Worm (Caenorhabditis elegans) whole organism, L2 larva: ENCODE data around the gene C05E11.2.
"Not testable (repeated sequence)": the region's sequence is repeated elsewhere in the genome, so short reads cannot be mapped to it uniquely, and the experiment has no call there.

ENCODE experiments used
- C34F6.9 ChIP-seq: fragments of 150-350 bp; optimal IDR thresholded peaks from 2 replicates; lab custom pipeline; 2014; ENCODE audit warnings: missing biosample characterization, missing genetic modification characterization
- F13H6.1 ChIP-seq: sonication (generic microtip); optimal IDR thresholded peaks from 2 replicates; lab custom pipeline; 2016; ENCODE audit warnings: missing genetic modification characterization, missing compliant biosample characterization
- R02D3.7 ChIP-seq: fragments of 150-350 bp; optimal IDR thresholded peaks from 2 replicates; lab custom pipeline; 2014; ENCODE audit warnings: missing biosample characterization, missing genetic modification characterization
- Y55F3AM.14 ChIP-seq: fragments of 200-800 bp; sonication (Bioruptor generic); optimal IDR thresholded peaks from 2 replicates; lab custom pipeline; 2018; ENCODE audit warnings: mild to moderate bottlenecking, missing genetic modification characterization, missing compliant biosample characterization
- ZK546.5 ChIP-seq: sonication (generic microtip); optimal IDR thresholded peaks from 2 replicates; lab custom pipeline; 2017; ENCODE audit warnings: missing biosample characterization, missing genetic modification characterization
- aly-2 ChIP-seq: fragments of 150-350 bp; optimal IDR thresholded peaks from 2 replicates; lab custom pipeline; 2014; ENCODE audit warnings: missing biosample characterization, missing genetic modification characterization
- ama-1 ChIP-seq: fragments of 150-350 bp; optimal IDR thresholded peaks from 2 replicates; lab custom pipeline; 2018; ENCODE audit warnings: inconsistent platforms
- blmp-1 ChIP-seq: sonication (generic microtip); optimal IDR thresholded peaks from 2 replicates; lab custom pipeline; 2017; ENCODE audit warnings: missing genetic modification characterization, mild to moderate bottlenecking, missing compliant biosample characterization, antibody characterized with exemption, moderate library complexity; ENCODE audit not compliant: insufficient read depth
- ceh-16 ChIP-seq: fragments of 150-350 bp; optimal IDR thresholded peaks from 2 replicates; lab custom pipeline; 2014; ENCODE audit warnings: missing biosample characterization, missing genetic modification characterization
- ceh-82 ChIP-seq: fragments of 150-350 bp; optimal IDR thresholded peaks from 2 replicates; lab custom pipeline; 2014; ENCODE audit warnings: missing biosample characterization, missing genetic modification characterization
- crh-2 ChIP-seq: sonication (generic microtip); optimal IDR thresholded peaks from 2 replicates; lab custom pipeline; 2017; ENCODE audit warnings: missing biosample characterization, missing genetic modification characterization
- dmd-4 ChIP-seq: sonication (generic microtip); optimal IDR thresholded peaks from 2 replicates; lab custom pipeline; 2017; ENCODE audit warnings: missing biosample characterization, missing genetic modification characterization
- egl-27 ChIP-seq: sonication (generic microtip); optimal IDR thresholded peaks from 3 replicates; lab custom pipeline; 2017; ENCODE audit warnings: missing biosample characterization, missing genetic modification reagents, missing genetic modification characterization
- elt-1 ChIP-seq: fragments of 150-350 bp; optimal IDR thresholded peaks from 2 replicates; lab custom pipeline; 2014; ENCODE audit warnings: missing biosample characterization, missing genetic modification characterization
- elt-3 ChIP-seq: sonication (generic microtip); optimal IDR thresholded peaks from 2 replicates; lab custom pipeline; 2017; ENCODE audit warnings: missing biosample characterization, missing genetic modification characterization
- fos-1 ChIP-seq: fragments of 150-350 bp; optimal IDR thresholded peaks from 2 replicates; lab custom pipeline; 2014; ENCODE audit warnings: missing biosample characterization, missing genetic modification characterization
- gmeb-1 ChIP-seq: fragments of 150-350 bp; optimal IDR thresholded peaks from 2 replicates; lab custom pipeline; 2014; ENCODE audit warnings: missing biosample characterization, missing genetic modification characterization
- lin-11 ChIP-seq: fragments of 150-350 bp; sonication (generic microtip); optimal IDR thresholded peaks from 2 replicates; lab custom pipeline; 2014; ENCODE audit warnings: missing biosample characterization, missing genetic modification characterization, inconsistent platforms, mixed read lengths
- lin-13 ChIP-seq: fragments of 150-350 bp; optimal IDR thresholded peaks from 2 replicates; lab custom pipeline; 2014; ENCODE audit warnings: missing biosample characterization, missing genetic modification reagents, missing genetic modification characterization
- mab-5 ChIP-seq: fragments of 150-350 bp; optimal IDR thresholded peaks from 2 replicates; lab custom pipeline; 2014; ENCODE audit warnings: missing biosample characterization, missing genetic modification characterization
- nhr-11 ChIP-seq: fragments of 150-350 bp; optimal IDR thresholded peaks from 2 replicates; lab custom pipeline; 2014; ENCODE audit warnings: missing biosample characterization, missing genetic modification characterization
- nhr-129 ChIP-seq: fragments of 150-350 bp; optimal IDR thresholded peaks from 2 replicates; lab custom pipeline; 2014; ENCODE audit warnings: missing biosample characterization, missing genetic modification characterization
- nhr-21 ChIP-seq: fragments of 150-350 bp; optimal IDR thresholded peaks from 2 replicates; lab custom pipeline; 2014; ENCODE audit warnings: missing biosample characterization, missing genetic modification characterization
- nhr-23 ChIP-seq: fragments of 150-350 bp; optimal IDR thresholded peaks from 2 replicates; lab custom pipeline; 2014; ENCODE audit warnings: missing biosample characterization, missing genetic modification reagents, missing genetic modification characterization
- nhr-25 ChIP-seq: fragments of 150-350 bp; sonication (generic microtip); optimal IDR thresholded peaks from 3 replicates; lab custom pipeline; 2014; ENCODE audit warnings: missing biosample characterization, missing genetic modification characterization
- nhr-6 ChIP-seq: fragments of 150-350 bp; optimal IDR thresholded peaks from 2 replicates; lab custom pipeline; 2014; ENCODE audit warnings: missing biosample characterization, missing genetic modification characterization
- nhr-77 ChIP-seq: fragments of 150-350 bp; optimal IDR thresholded peaks from 2 replicates; lab custom pipeline; 2014; ENCODE audit warnings: missing biosample characterization, missing genetic modification characterization
- peb-1 ChIP-seq: fragments of 150-350 bp; optimal IDR thresholded peaks from 2 replicates; lab custom pipeline; 2014; ENCODE audit warnings: missing biosample characterization, missing genetic modification characterization
- sem-4 ChIP-seq: fragments of 150-350 bp; optimal IDR thresholded peaks from 2 replicates; lab custom pipeline; 2014; ENCODE audit warnings: missing biosample characterization, missing genetic modification reagents, missing genetic modification characterization
- sma-9 ChIP-seq, 2 experiments: fragments of 150-350 bp in 1 of 2; sonication (generic microtip) in 1 of 2; optimal IDR thresholded peaks; 2 replicates each; lab custom pipeline; 2014 to 2016; ENCODE audit warnings: missing genetic modification characterization in 2 of 2, mild to moderate bottlenecking in 1 of 2, missing biosample characterization in 1 of 2, missing compliant biosample characterization in 1 of 2, missing genetic modification reagents in 1 of 2, moderate library complexity in 1 of 2
- snpc-4 ChIP-seq: fragments of 150-350 bp; optimal IDR thresholded peaks from 2 replicates; lab custom pipeline; 2014; ENCODE audit warnings: missing biosample characterization, missing genetic modification characterization
- unc-55 ChIP-seq: fragments of 150-350 bp; sonication (generic microtip); optimal IDR thresholded peaks from 3 replicates; lab custom pipeline; 2014; ENCODE audit warnings: missing biosample characterization, missing genetic modification reagents, missing genetic modification characterization
- unc-62 ChIP-seq: fragments of 150-350 bp; optimal IDR thresholded peaks from 2 replicates; lab custom pipeline; 2014; ENCODE audit warnings: missing biosample characterization, missing genetic modification reagents, missing genetic modification characterization
- zag-1 ChIP-seq: fragments of 150-350 bp; optimal IDR thresholded peaks from 2 replicates; lab custom pipeline; 2014; ENCODE audit warnings: missing biosample characterization, missing genetic modification characterization
- ztf-1 ChIP-seq: fragments of 200-800 bp; sonication (Bioruptor generic); conservative IDR thresholded peaks from 2 replicates; pipeline ENCODE4 v1.3.6; 2022; ENCODE audit warnings: missing genetic modification characterization, missing compliant biosample characterization
- ztf-4 ChIP-seq: fragments of 150-350 bp; optimal IDR thresholded peaks from 2 replicates; lab custom pipeline; 2014; ENCODE audit warnings: missing biosample characterization, missing genetic modification characterization

Gene C05E11.2

DNA sequence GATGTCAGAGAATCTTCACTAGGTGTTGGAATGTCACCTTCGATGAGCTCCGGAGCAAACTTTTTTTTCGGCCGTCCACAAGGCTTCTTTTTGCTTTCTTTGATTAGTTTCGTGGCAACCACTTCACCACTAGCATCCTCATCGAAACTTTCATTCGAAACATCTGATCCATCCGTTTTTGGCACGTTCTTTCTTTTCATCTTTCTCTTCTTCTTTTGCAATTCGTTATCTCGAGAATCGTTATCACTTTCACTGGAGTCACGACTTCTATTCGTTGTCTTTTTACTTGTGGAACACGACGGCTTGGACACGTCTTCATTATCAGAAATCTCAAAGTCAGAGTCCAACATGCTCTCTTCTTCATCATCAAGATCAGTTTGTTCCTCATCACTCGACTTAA lies 17.5 kb downstream of the C05E11.2 start:
- TF ChIP-seq snpc-4 (no peak), nhr-21 (tag; lab: Kevin White, UChicago) (no peak), nhr-11 (tag; lab: Kevin White, UChicago) (no peak), F13H6.1 (tag; lab: Kevin White, UChicago) (no peak), fos-1 (no peak), ZK546.5 (tag; lab: Kevin White, UChicago) (no peak), elt-1 (tag; lab: Kevin White, UChicago) (no peak), peb-1 (no peak), nhr-77 (tag; lab: Kevin White, UChicago) (no peak)

DNA sequence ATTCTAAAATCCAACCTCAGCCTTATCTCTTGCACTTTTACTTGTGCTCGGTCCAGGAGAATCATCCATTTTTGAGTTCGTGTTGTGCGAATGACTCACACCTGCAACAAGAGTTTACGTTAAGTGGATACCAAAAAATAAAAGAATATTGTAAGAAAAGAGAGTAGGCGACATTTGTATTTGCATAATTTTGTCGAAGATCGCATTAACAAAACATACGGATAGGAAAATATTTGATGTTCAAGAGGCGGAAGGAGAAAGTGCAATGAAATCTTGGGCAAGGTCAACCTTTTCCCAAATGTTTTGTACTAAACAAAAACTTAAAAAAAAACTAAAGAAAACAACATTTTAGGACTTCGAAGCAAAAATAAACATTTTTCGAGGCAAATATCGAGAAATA lies 19.1 kb downstream of the C05E11.2 start, which contains the start of gene spat-3:
spat-3 (minus strand) TSS at position 101 of the 400 bp plus-strand sequence.
- TF ChIP-seq fos-1 (no peak), R02D3.7 (tag; lab: Kevin White, UChicago) (no peak), crh-2 (tag; lab: Kevin White, UChicago) (no peak), unc-62 (GFP tag; lab: Kevin White, UChicago) (no peak), egl-27 (tag; lab: Kevin White, UChicago) (no peak), C34F6.9 (no peak), blmp-1 (no peak), ztf-1 (no peak), lin-13 (GFP tag; lab: Kevin White, UChicago) (no peak), ceh-82 (tag; lab: Kevin White, UChicago) (no peak), gmeb-1 (no peak), ztf-4 (tag; lab: Kevin White, UChicago) (no peak), nhr-6 (tag; lab: Kevin White, UChicago) (no peak), elt-3 (tag; lab: Kevin White, UChicago) (no peak), mab-5 (tag; lab: Kevin White, UChicago) (no peak), snpc-4 (no peak), zag-1 (tag; lab: Kevin White, UChicago) (no peak), lin-11 (tag; lab: Kevin White, UChicago) (no peak)

ce11 chrX:4606389-4606880 lies 19.7 kb downstream of the C05E11.2 start:
- peak; percentile 58 for TF ChIP-seq nhr-25 (tag; lab: Kevin White, UChicago)
- TF ChIP-seq crh-2 (tag; lab: Kevin White, UChicago), result peak; percentile 69
- TF ChIP-seq Y55F3AM.14 (GFP tag; lab: Kevin White, UChicago), result peak; percentile 96
- peak; percentile 3 for TF ChIP-seq ztf-4 (tag; lab: Kevin White, UChicago)
- TF ChIP-seq fos-1, result peak; percentile 35
- TF ChIP-seq sma-9 (GFP tag; optimal IDR thresholded peaks at IDR 0.05; lab: Kevin White, UChicago), result peak; percentile 69
- TF ChIP-seq sma-9 (tag; optimal IDR thresholded peaks at IDR 0.05; lab: Kevin White, UChicago), result not testable (repeated sequence)
- peak; percentile 78 for TF ChIP-seq blmp-1
- TF ChIP-seq unc-55 (GFP tag; lab: Kevin White, UChicago), result peak; percentile 45
- TF ChIP-seq nhr-21 (tag; lab: Kevin White, UChicago), result peak; percentile 44
- TF ChIP-seq nhr-23 (tag; lab: Kevin White, UChicago), result peak; percentile 18
- peak; percentile 2 for TF ChIP-seq C34F6.9
- TF ChIP-seq ceh-16 (tag; lab: Kevin White, UChicago), result peak; percentile 66
- TF ChIP-seq nhr-129 (tag; lab: Kevin White, UChicago), result peak; percentile 20
- TF ChIP-seq mab-5 (tag; lab: Kevin White, UChicago), result peak; percentile 89
- TF ChIP-seq F13H6.1 (tag; lab: Kevin White, UChicago), result peak; percentile 96

- TF ChIP-seq sem-4, result no peak
- no peak for TF ChIP-seq elt-1 (tag; lab: Kevin White, UChicago)
- no peak for TF ChIP-seq C34F6.9
- no peak for TF ChIP-seq ama-1 (lab: Kevin White, UChicago)
- TF ChIP-seq gmeb-1, result no peak
- TF ChIP-seq unc-55 (GFP tag; lab: Kevin White, UChicago), result no peak
- TF ChIP-seq dmd-4, result no peak
- no peak for TF ChIP-seq zag-1 (tag; lab: Kevin White, UChicago)
- TF ChIP-seq unc-62 (GFP tag; lab: Kevin White, UChicago), result no peak
- TF ChIP-seq ceh-16 (tag; lab: Kevin White, UChicago), result no peak
- TF ChIP-seq aly-2 (tag; lab: Kevin White, UChicago), result no peak
Observed at ce11 chrX:4607300-4607699, 20.6 kb downstream of the C05E11.2 start.
